Fruit fly (Drosophila melanogaster) whole organism, wandering third instar larva: ENCODE measurements around the gene CG32369.

Experiments
- OdsH ChIP-seq: fragments of 200-800 bp; sonication (Bioruptor generic); optimal IDR thresholded peaks from 2 replicates; lab custom pipeline; 2016; ENCODE audit warnings: missing biosample characterization, mild to moderate bottlenecking, missing genetic modification characterization
- dl ChIP-seq, 2 experiments: fragments of 175-275, 200-275 bp in 1 of 2; fragments of 200-275 bp in 1 of 2; sonication (Bioruptor generic); optimal IDR thresholded peaks; lab custom pipeline; 2018; ENCODE audit warnings: mild to moderate bottlenecking in 2 of 2, missing biosample characterization in 2 of 2, missing genetic modification characterization in 2 of 2, moderate library complexity in 2 of 2; ENCODE audit not compliant: partially characterized antibody in 2 of 2, insufficient read depth in 1 of 2

DNA sequence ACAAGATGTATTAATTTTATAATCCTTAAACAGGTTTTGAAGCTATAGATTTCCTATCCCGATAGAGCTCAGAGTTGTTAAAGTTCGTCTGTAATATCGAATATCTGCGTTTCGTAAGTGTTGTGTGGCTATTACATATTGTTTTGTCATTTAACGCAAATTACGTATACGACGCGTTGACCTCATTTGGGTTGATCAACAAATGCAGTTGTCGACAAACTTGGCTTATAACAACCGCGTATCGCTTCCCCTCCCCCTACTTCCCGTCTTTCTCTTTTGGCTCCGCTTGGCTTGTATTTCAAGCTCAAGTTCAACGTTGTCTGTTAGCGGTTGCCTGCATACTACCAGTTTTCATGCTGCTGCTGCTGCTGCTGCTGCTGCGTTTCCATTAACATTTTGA lies 801 bp upstream of the CG32369 start:
- TF ChIP-seq dl (GFP tag; optimal IDR thresholded peaks at IDR 0.05; lab: Kevin White, UChicago; ENCODE audit: insufficient read depth in 1 of 2, partially characterized antibody in 2 of 2) (no peak), OdsH (GFP tag; lab: Kevin White, UChicago) (no peak)
